Fruit fly (Drosophila melanogaster) whole organism, embryonic: ENCODE results near the gene Cpsf5.

Source experiments
- Adf1 ChIP-seq: fragments of 200-800 bp; sonication (Bioruptor generic); IDR thresholded peaks from 2 replicates; pipeline ENCODE4 v1.3.6; 2022; ENCODE audit warnings: missing biosample characterization, missing genetic modification characterization
- Atf6 ChIP-seq: fragments of 200-800 bp; sonication (Bioruptor generic); IDR thresholded peaks from 2 replicates; pipeline ENCODE4 v1.3.6; 2022; ENCODE audit warnings: missing biosample characterization, missing genetic modification characterization
- BtbVII ChIP-seq: fragments of 200-800 bp; sonication (Bioruptor generic); optimal IDR thresholded peaks from 3 replicates; lab custom pipeline; 2017; ENCODE audit warnings: missing biosample characterization, mild to moderate bottlenecking, missing genetic modification characterization
- CG14050 ChIP-seq: fragments of 200-800 bp; sonication (Bioruptor generic); IDR thresholded peaks from 3 replicates; pipeline ENCODE4 v1.3.6; 2022; ENCODE audit warnings: missing biosample characterization, missing genetic modification characterization
- CG15479 ChIP-seq: fragments of 200-800 bp; sonication (Bioruptor generic); optimal IDR thresholded peaks from 3 replicates; lab custom pipeline; 2019; ENCODE audit warnings: missing biosample characterization, mild to moderate bottlenecking, missing genetic modification characterization, moderate library complexity
- CG15514 ChIP-seq: fragments of 200-800 bp; sonication (Bioruptor generic); optimal IDR thresholded peaks from 3 replicates; lab custom pipeline; 2017; ENCODE audit warnings: missing biosample characterization, missing genetic modification characterization, mild to moderate bottlenecking, moderate library complexity, missing genetic modification reagents
- CG1832 ChIP-seq: fragments of 200-800 bp; sonication (Bioruptor generic); optimal IDR thresholded peaks from 2 replicates; lab custom pipeline; 2017; ENCODE audit warnings: missing biosample characterization, mild to moderate bottlenecking, missing genetic modification characterization, inconsistent platforms
- CG32767 ChIP-seq: fragments of 200-800 bp; sonication (Bioruptor generic); IDR thresholded peaks from 2 replicates; pipeline ENCODE4 v1.3.6; 2022; ENCODE audit warnings: missing biosample characterization, missing genetic modification characterization
- CG34376 ChIP-seq: fragments of 200-800 bp; sonication (Bioruptor generic); optimal IDR thresholded peaks from 2 replicates; lab custom pipeline; 2018; ENCODE audit warnings: missing biosample characterization, mild to moderate bottlenecking, missing genetic modification characterization
- CG3726 ChIP-seq: fragments of 200-800 bp; sonication (Bioruptor generic); IDR thresholded peaks from 3 replicates; pipeline ENCODE4, ENCODE4 v1.3.6; 2022; ENCODE audit warnings: missing biosample characterization, missing genetic modification characterization
- CG42726 ChIP-seq: fragments of 200-800 bp; sonication (Bioruptor generic); IDR thresholded peaks from 2 replicates; pipeline ENCODE4 v1.3.6; 2022; ENCODE audit warnings: missing biosample characterization, missing genetic modification characterization; ENCODE audit not compliant: partially characterized antibody
- CG7987 ChIP-seq: fragments of 200-800 bp; sonication (Bioruptor generic); optimal IDR thresholded peaks from 2 replicates; lab custom pipeline; 2018; ENCODE audit warnings: missing biosample characterization, mild to moderate bottlenecking, missing genetic modification characterization, moderate library complexity
- CG8924 ChIP-seq: fragments of 200-800 bp; optimal IDR thresholded peaks from 3 replicates; lab custom pipeline; 2019; ENCODE audit warnings: missing biosample characterization, mild to moderate bottlenecking, missing genetic modification characterization, moderate library complexity
- CG9876 ChIP-seq: fragments of 200-800 bp; sonication (Bioruptor generic); optimal IDR thresholded peaks from 2 replicates; lab custom pipeline; 2016; ENCODE audit warnings: missing biosample characterization, missing genetic modification characterization
- CG9932 ChIP-seq: fragments of 200-800 bp; sonication (Bioruptor generic); IDR thresholded peaks from 2 replicates; pipeline ENCODE4 v1.3.6; 2022; ENCODE audit warnings: missing biosample characterization, missing genetic modification characterization
- CHES-1-like ChIP-seq: fragments of 200-800 bp; sonication (Bioruptor generic); optimal IDR thresholded peaks from 2 replicates; lab custom pipeline; 2016; ENCODE audit warnings: missing biosample characterization, missing genetic modification characterization
- Dref ChIP-seq: fragments of 200-800 bp; sonication (Bioruptor generic); IDR thresholded peaks from 2 replicates; pipeline ENCODE4 v1.3.6; 2022; ENCODE audit warnings: missing biosample characterization, missing genetic modification characterization
- Gug ChIP-seq: fragments of 200-800 bp; sonication (Bioruptor generic); IDR thresholded peaks from 4 replicates; pipeline ENCODE4 v1.3.6; 2022; ENCODE audit warnings: missing biosample characterization, missing genetic modification characterization
- HmgD ChIP-seq: fragments of 200-800 bp; sonication (Bioruptor generic); optimal IDR thresholded peaks from 3 replicates; lab custom pipeline; 2016; ENCODE audit warnings: missing biosample characterization, missing genetic modification characterization
- MBD-R2 ChIP-seq: fragments of 200-800 bp; sonication (Bioruptor generic); IDR thresholded peaks from 2 replicates; pipeline ENCODE4 v1.3.6; 2022; ENCODE audit warnings: missing biosample characterization, missing genetic modification characterization
- Med ChIP-seq: fragments of 200-800 bp; sonication (Bioruptor generic); peaks from one replicate; lab custom pipeline; 2016; ENCODE audit warnings: missing biosample characterization, missing genetic modification characterization, mild to moderate bottlenecking, inconsistent platforms, moderate library complexity
- Sry-β ChIP-seq: fragments of 200-800 bp; sonication (Bioruptor generic); optimal IDR thresholded peaks from 2 replicates; lab custom pipeline; 2018; ENCODE audit warnings: missing biosample characterization, mild to moderate bottlenecking, missing genetic modification characterization, moderate library complexity
- Trl ChIP-seq, 3 experiments: fragments of >200 bp in 2 of 3; fragments of 200-800 bp in 1 of 3; sonication (Bioruptor generic) in 1 of 3; optimal IDR thresholded peaks; 2 replicates in 1 of 3; 3 replicates in 2 of 3; lab custom pipeline; 2016 to 2017; ENCODE audit warnings: missing biosample characterization in 1 of 3, missing genetic modification characterization in 1 of 3
- amos ChIP-seq: fragments of 200-800 bp; sonication (Bioruptor generic); IDR thresholded peaks from 2 replicates; pipeline ENCODE4 v1.3.6; 2022; ENCODE audit warnings: missing biosample characterization, missing genetic modification characterization; ENCODE audit not compliant: partially characterized antibody
- cg ChIP-seq: fragments of 200-800 bp; sonication (Bioruptor generic); optimal IDR thresholded peaks from 3 replicates; lab custom pipeline; 2019; ENCODE audit warnings: missing biosample characterization, mild to moderate bottlenecking, missing genetic modification characterization, moderate library complexity
- chinmo ChIP-seq: fragments of 200-800 bp; sonication (Bioruptor generic); IDR thresholded peaks from 4 replicates; pipeline ENCODE4 v1.3.6; 2022; ENCODE audit warnings: missing biosample characterization, missing genetic modification characterization; ENCODE audit not compliant: partially characterized antibody
- cwo ChIP-seq: fragments of 200-800 bp; sonication (Bioruptor generic); optimal IDR thresholded peaks from 3 replicates; lab custom pipeline; 2017; ENCODE audit warnings: missing biosample characterization, missing genetic modification characterization, mild to moderate bottlenecking, moderate library complexity, missing genetic modification reagents
- esg ChIP-seq: fragments of 200-800 bp; sonication (Bioruptor generic); conservative IDR thresholded peaks from 2 replicates; pipeline ENCODE4 v1.3.6; 2022; ENCODE audit warnings: missing biosample characterization, missing genetic modification characterization
- eve ChIP-seq, 2 experiments: fragments of >200 bp; optimal IDR thresholded peaks; 2 replicates each; lab custom pipeline; 2017; ENCODE audit warnings: missing biosample characterization in 2 of 2, missing genetic modification characterization in 2 of 2
- fd64A ChIP-seq: fragments of 200-800 bp; sonication (Bioruptor generic); optimal IDR thresholded peaks from 3 replicates; lab custom pipeline; 2018; ENCODE audit warnings: missing biosample characterization, mild to moderate bottlenecking, missing genetic modification characterization
- gem ChIP-seq: fragments of 200-800 bp; sonication (Bioruptor generic); optimal IDR thresholded peaks from 2 replicates; lab custom pipeline; 2019; ENCODE audit warnings: missing biosample characterization, mild to moderate bottlenecking, missing genetic modification characterization, moderate library complexity
- gsb ChIP-seq: fragments of 200-800 bp; sonication (Bioruptor generic); IDR thresholded peaks from 2 replicates; pipeline ENCODE4 v1.3.6; 2022; ENCODE audit warnings: missing biosample characterization, missing genetic modification characterization
- hb ChIP-seq: fragments of 200-800 bp; sonication (Bioruptor generic); IDR thresholded peaks from 3 replicates; pipeline ENCODE4 v1.3.6; 2022; ENCODE audit warnings: missing biosample characterization, missing genetic modification characterization; ENCODE audit not compliant: partially characterized antibody
- kay ChIP-seq: fragments of 200-800 bp; sonication (Bioruptor generic); optimal IDR thresholded peaks from 2 replicates; lab custom pipeline; 2016; ENCODE audit warnings: missing biosample characterization, missing genetic modification characterization
- kni ChIP-seq: fragments of 200-800 bp; sonication (Bioruptor generic); optimal IDR thresholded peaks from 3 replicates; lab custom pipeline; 2017; ENCODE audit warnings: mild to moderate bottlenecking, missing biosample characterization, missing genetic modification reagents, missing genetic modification characterization
- lbe ChIP-seq: fragments of 200-800 bp; sonication (Bioruptor generic); optimal IDR thresholded peaks from 2 replicates; lab custom pipeline; 2016; ENCODE audit warnings: missing biosample characterization, mild to moderate bottlenecking, missing genetic modification characterization
- luna ChIP-seq: fragments of 200-800 bp; sonication (Bioruptor generic); optimal IDR thresholded peaks from 2 replicates; lab custom pipeline; 2016; ENCODE audit warnings: missing biosample characterization, missing genetic modification characterization
- nom ChIP-seq: fragments of 200-800 bp; sonication (Bioruptor generic); optimal IDR thresholded peaks from 2 replicates; lab custom pipeline; 2017; ENCODE audit warnings: missing biosample characterization, missing genetic modification characterization, mild to moderate bottlenecking, moderate library complexity, missing genetic modification reagents
- sd ChIP-seq: fragments of 200-800 bp; sonication (Bioruptor generic); optimal IDR thresholded peaks from 3 replicates; lab custom pipeline; 2018; ENCODE audit warnings: missing biosample characterization, mild to moderate bottlenecking, missing genetic modification characterization, moderate library complexity
- sens ChIP-seq: fragments of 200-800 bp; sonication (Bioruptor generic); peaks from one replicate; lab custom pipeline; 2016; ENCODE audit warnings: missing biosample characterization, missing genetic modification characterization
- seq ChIP-seq: fragments of 200-800 bp; sonication (Bioruptor generic); IDR thresholded peaks from 2 replicates; pipeline ENCODE4 v1.3.6; 2022; ENCODE audit warnings: missing biosample characterization, missing genetic modification characterization
- sqz ChIP-seq: fragments of 200-800 bp; sonication (Bioruptor generic); optimal IDR thresholded peaks from 3 replicates; lab custom pipeline; 2018; ENCODE audit warnings: missing biosample characterization, mild to moderate bottlenecking, missing genetic modification characterization
- sr ChIP-seq: fragments of 200-800 bp; sonication (Bioruptor generic); IDR thresholded peaks from 3 replicates; pipeline ENCODE4 v1.3.6; 2022; ENCODE audit warnings: missing biosample characterization, missing genetic modification characterization
- sug ChIP-seq: fragments of 200-800 bp; optimal IDR thresholded peaks from 2 replicates; lab custom pipeline; 2019; ENCODE audit warnings: missing biosample characterization, mild to moderate bottlenecking, missing genetic modification characterization, moderate library complexity
- vvl ChIP-seq: fragments of 200-800 bp; sonication (Bioruptor generic); IDR thresholded peaks from 2 replicates; pipeline ENCODE4 v1.3.6; 2022; ENCODE audit warnings: missing biosample characterization, missing genetic modification characterization
- yki ChIP-seq: fragments of >200 bp; optimal IDR thresholded peaks from 3 replicates; lab custom pipeline; 2018

Cpsf5 gene

dm6 chr3L:9400697-9401353, 10.0 kb upstream of the Cpsf5 start:
- TF ChIP-seq CG1832 (GFP tag; lab: Kevin White, UChicago): peak; percentile 3
- TF ChIP-seq CG3726 (GFP tag; lab: Robert Waterston, UW): no peak
- TF ChIP-seq Dref (GFP tag; lab: Robert Waterston, UW): no peak
- TF ChIP-seq CG9876 (GFP tag; lab: Kevin White, UChicago): no peak
- peak; percentile 71 for TF ChIP-seq Med (GFP tag; lab: Kevin White, UChicago)
- TF ChIP-seq Sry-β (GFP tag; lab: Kevin White, UChicago): no peak
- TF ChIP-seq sr (GFP tag; lab: Robert Waterston, UW): 0 out of 3 replicates have a peak, but pooled peaks have one; percentile 17
- peak; percentile 74; the same call in 2 of the 3 replicates for TF ChIP-seq CG14050
- peak; percentile 20 for TF ChIP-seq CHES-1-like (GFP tag; lab: Kevin White, UChicago)
- no peak for TF ChIP-seq amos (GFP tag; lab: Robert Waterston, UW)
- TF ChIP-seq CG7987: no peak
- TF ChIP-seq CG9932 (GFP tag; lab: Robert Waterston, UW): no peak
- no peak for TF ChIP-seq fd64A (GFP tag; lab: Kevin White, UChicago)
- TF ChIP-seq kay (GFP tag; lab: Kevin White, UChicago): peak; percentile 26
- no peak for TF ChIP-seq gsb (GFP tag; lab: Robert Waterston, UW)
- peak; percentile 55 to 74 for TF ChIP-seq Trl (optimal IDR thresholded peaks at IDR 0.05; lab: Kevin White, UChicago)
- TF ChIP-seq Trl (GFP tag; optimal IDR thresholded peaks at IDR 0.05; lab: Kevin White, UChicago): no peak
- TF ChIP-seq sens (GFP tag; lab: Kevin White, UChicago): peak; percentile 71
- TF ChIP-seq chinmo (GFP tag; lab: Robert Waterston, UW): peak; percentile 67; the same call in 2 of the 4 replicates
- peak; percentile 84 for TF ChIP-seq cg (GFP tag; lab: Kevin White, UChicago)
- no peak for TF ChIP-seq esg (GFP tag; lab: Robert Waterston, UW)
- no peak for TF ChIP-seq Gug
- TF ChIP-seq CG15514: peak; percentile 60

- TF ChIP-seq sug (tag; lab: Kevin White, UChicago): peak; percentile 76
- peak in 1 of 2 experiments; percentile 85 for TF ChIP-seq eve (GFP tag; optimal IDR thresholded peaks at IDR 0.05; lab: Kevin White, UChicago)
- no peak for TF ChIP-seq CG42726 (GFP tag; lab: Robert Waterston, UW)
- no peak for TF ChIP-seq HmgD (GFP tag; lab: Kevin White, UChicago)
- TF ChIP-seq seq (GFP tag; lab: Robert Waterston, UW): peak; percentile 49; the same call in 1 of the 2 replicates
- TF ChIP-seq sd (tag; lab: Kevin White, UChicago): peak; percentile 94
- TF ChIP-seq Trl (optimal IDR thresholded peaks at IDR 0.05; lab: Kevin White, UChicago): peak; percentile 91 to 96
- peak; percentile 40 for TF ChIP-seq Trl (GFP tag; optimal IDR thresholded peaks at IDR 0.05; lab: Kevin White, UChicago)
- TF ChIP-seq CG32767: peak; percentile 22; the same call in 1 of the 2 replicates
- peak; percentile 22 for TF ChIP-seq sqz
- peak; percentile 10 for TF ChIP-seq CG34376 (GFP tag; lab: Kevin White, UChicago)
- peak; percentile 14 for TF ChIP-seq lbe (GFP tag; lab: Kevin White, UChicago)
- TF ChIP-seq luna (GFP tag; lab: Kevin White, UChicago): no peak
- peak; percentile 55 for TF ChIP-seq yki
- peak; percentile 85 for TF ChIP-seq BtbVII (GFP tag; lab: Kevin White, UChicago)
- TF ChIP-seq Atf6 (GFP tag; lab: Robert Waterston, UW): 0 out of 2 replicates have a peak, but pooled peaks have one; percentile 13
- TF ChIP-seq cg (GFP tag; lab: Kevin White, UChicago): peak; percentile 90
- no peak for TF ChIP-seq Adf1 (GFP tag; lab: Robert Waterston, UW)
- TF ChIP-seq cwo (GFP tag; lab: Kevin White, UChicago): peak; percentile 13
- no peak for TF ChIP-seq hb (GFP tag; lab: Robert Waterston, UW)
- TF ChIP-seq CG15479 (GFP tag; lab: Kevin White, UChicago): peak; percentile 91
- peak; percentile 39 for TF ChIP-seq nom (GFP tag; lab: Kevin White, UChicago)
- peak; percentile 85 for TF ChIP-seq vvl (GFP tag; lab: Robert Waterston, UW)
- peak; percentile 39 for TF ChIP-seq kni (GFP tag; lab: Kevin White, UChicago)
- peak; percentile 20; the same call in 1 of the 2 replicates for TF ChIP-seq MBD-R2 (GFP tag; lab: Robert Waterston, UW)
- peak; percentile 20 for TF ChIP-seq CG8924 (tag; lab: Kevin White, UChicago)
- peak; percentile 57; the same call in 1 of the 3 replicates for TF ChIP-seq sr (GFP tag; lab: Robert Waterston, UW)
- no peak for TF ChIP-seq gem (tag; lab: Kevin White, UChicago)
These were observed 9.3 kb upstream of the Cpsf5 start for dm6 chr3L:9401354-9402156.
